Fruit fly (Drosophila melanogaster) whole organism, embryonic: ENCODE results near the gene GstD4.

ENCODE experiments used
- Lpt ChIP-seq: fragments of >200 bp; optimal IDR thresholded peaks from 2 replicates; lab custom pipeline; 2018; ENCODE audit warnings: missing biosample characterization, missing genetic modification characterization
- Mrtf ChIP-seq: fragments of 200-800 bp; sonication (Bioruptor generic); IDR thresholded peaks from 3 replicates; pipeline ENCODE4 v1.3.6; 2022; ENCODE audit warnings: missing biosample characterization, missing genetic modification characterization
- Neu2 ChIP-seq: fragments of 200-800 bp; sonication (Bioruptor generic); optimal IDR thresholded peaks from 3 replicates; lab custom pipeline; 2016; ENCODE audit warnings: missing biosample characterization, missing genetic modification characterization, borderline replicate concordance
- Nf-YB ChIP-seq: fragments of 200-800 bp; sonication (Bioruptor generic); optimal IDR thresholded peaks from 3 replicates; lab custom pipeline; 2019; ENCODE audit warnings: missing biosample characterization, mild to moderate bottlenecking, missing genetic modification characterization, moderate library complexity
- amos ChIP-seq: fragments of 200-800 bp; sonication (Bioruptor generic); IDR thresholded peaks from 2 replicates; pipeline ENCODE4 v1.3.6; 2022; ENCODE audit warnings: missing biosample characterization, missing genetic modification characterization; ENCODE audit not compliant: partially characterized antibody
- ci ChIP-seq: fragments of 200-800 bp; sonication (Bioruptor generic); IDR thresholded peaks from 3 replicates; pipeline ENCODE4 v1.3.6; 2022; ENCODE audit warnings: missing biosample characterization, missing genetic modification characterization
- croc ChIP-seq: fragments of 200-800 bp; sonication (Bioruptor generic); conservative IDR thresholded peaks from 3 replicates; pipeline ENCODE4 v1.3.6; 2022; ENCODE audit warnings: missing biosample characterization, missing genetic modification characterization
- emc ChIP-seq: fragments of 200-800 bp; sonication (Bioruptor generic); optimal IDR thresholded peaks from 2 replicates; lab custom pipeline; 2016; ENCODE audit warnings: missing biosample characterization, missing genetic modification characterization
- insv ChIP-seq, 2 experiments: fragments of 200-800 bp; sonication (Bioruptor generic); optimal IDR thresholded peaks; 3 replicates each; lab custom pipeline; 2016 to 2018; ENCODE audit warnings: missing biosample characterization in 2 of 2, missing genetic modification characterization in 2 of 2
- inv ChIP-seq: fragments of 200-800 bp; sonication (Bioruptor generic); IDR thresholded peaks from 2 replicates; pipeline ENCODE4 v1.3.6; 2022; ENCODE audit warnings: missing biosample characterization, missing genetic modification characterization; ENCODE audit not compliant: partially characterized antibody
- nau ChIP-seq: fragments of 200-800 bp; sonication (Bioruptor generic); optimal IDR thresholded peaks from 3 replicates; lab custom pipeline; 2017; ENCODE audit warnings: missing biosample characterization, mild to moderate bottlenecking, missing genetic modification characterization, missing genetic modification reagents
- psq ChIP-seq: fragments of 200-800 bp; sonication (Bioruptor generic); optimal IDR thresholded peaks from 2 replicates; lab custom pipeline; 2017; ENCODE audit warnings: missing biosample characterization, missing genetic modification characterization
- seq ChIP-seq: fragments of 200-800 bp; sonication (Bioruptor generic); IDR thresholded peaks from 2 replicates; pipeline ENCODE4 v1.3.6; 2022; ENCODE audit warnings: missing biosample characterization, missing genetic modification characterization
- zen2 ChIP-seq: fragments of 200-800 bp; sonication (Bioruptor generic); IDR thresholded peaks from 3 replicates; pipeline ENCODE4 v1.3.6; 2022; ENCODE audit warnings: missing biosample characterization, missing genetic modification characterization; ENCODE audit not compliant: partially characterized antibody

DNA sequence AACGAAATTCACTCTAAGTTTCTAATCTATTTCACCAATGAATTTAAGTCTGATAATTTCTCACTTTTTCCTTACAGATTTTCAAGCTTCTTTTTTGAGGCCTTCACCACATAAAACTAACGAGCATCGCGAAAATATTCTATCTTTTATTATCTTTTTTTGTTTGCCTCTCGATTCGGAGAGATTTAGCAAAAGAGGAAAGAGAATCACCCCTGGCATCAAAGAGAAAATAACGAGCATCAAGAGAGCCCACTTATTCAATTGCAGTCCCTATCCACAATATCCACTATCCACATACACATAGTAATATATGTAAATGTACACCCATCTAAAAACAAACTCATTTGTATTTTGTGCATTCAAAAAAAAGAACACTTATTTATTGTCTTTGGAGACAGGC, 6.4 kb upstream of the GstD4 start, which contains the start of gene GstD9:
- TF ChIP-seq insv (GFP tag; optimal IDR thresholded peaks at IDR 0.05; lab: Kevin White, UChicago) (no peak), emc (GFP tag; lab: Kevin White, UChicago) (no peak), Neu2 (GFP tag; lab: Kevin White, UChicago) (no peak), zen2 (GFP tag; lab: Robert Waterston, UW) (no peak), Lpt (no peak), ci (GFP tag; lab: Robert Waterston, UW) (no peak), amos (GFP tag; lab: Robert Waterston, UW) (no peak), seq (no peak), croc (GFP tag; lab: Robert Waterston, UW) (no peak), Nf-YB (GFP tag; lab: Kevin White, UChicago) (no peak), psq (GFP tag; lab: Kevin White, UChicago) (no peak), inv (GFP tag; lab: Robert Waterston, UW) (no peak), Mrtf (GFP tag; lab: Robert Waterston, UW) (no peak), nau (no peak)
